Worm (Caenorhabditis elegans): ENCODE results near the gene ctf-18.

ce11 chrIV:10141930-10142505 lies 15.6 kb upstream of the ctf-18 start, which contains the start of the genes gst-2, gst-4 and dhs-12:
- TF ChIP-seq unc-62 (GFP tag; optimal IDR thresholded peaks at IDR 0.05) (no peak), snpc-4 (tag; optimal IDR thresholded peaks at IDR 0.05) (no peak), ceh-39 (tag; optimal IDR thresholded peaks at IDR 0.05) (no peak), nhr-76 (tag; optimal IDR thresholded peaks at IDR 0.05) (no peak), elt-1 (tag; optimal IDR thresholded peaks at IDR 0.05; ENCODE audit: borderline replicate concordance, insufficient read depth) (no peak), pha-4 (tag; optimal IDR thresholded peaks at IDR 0.05) (no peak), blmp-1 (tag; optimal IDR thresholded peaks at IDR 0.05) (no peak), ztf-11 (tag; optimal IDR thresholded peaks at IDR 0.05) (no peak), nhr-237 (tag; optimal IDR thresholded peaks at IDR 0.05) (no peak), ceh-83 (GFP tag; optimal IDR thresholded peaks at IDR 0.05) (no peak), zip-8 (tag; optimal IDR thresholded peaks at IDR 0.05) (no peak), lsy-2 (tag; optimal IDR thresholded peaks at IDR 0.05) (no peak), cnd-1 (tag; optimal IDR thresholded peaks at IDR 0.05) (no peak), elt-3 (tag; optimal IDR thresholded peaks at IDR 0.05) (no peak)
